Worm (Caenorhabditis elegans) whole organism, L2 larva: ENCODE results near the gene F01G10.9.

Experiments
- C34F6.9 ChIP-seq: fragments of 150-350 bp; optimal IDR thresholded peaks from 2 replicates; lab custom pipeline; 2014; ENCODE audit warnings: missing biosample characterization, missing genetic modification characterization
- R02D3.7 ChIP-seq: fragments of 150-350 bp; optimal IDR thresholded peaks from 2 replicates; lab custom pipeline; 2014; ENCODE audit warnings: missing biosample characterization, missing genetic modification characterization
- Y55F3AM.14 ChIP-seq: fragments of 200-800 bp; sonication (Bioruptor generic); optimal IDR thresholded peaks from 2 replicates; lab custom pipeline; 2018; ENCODE audit warnings: mild to moderate bottlenecking, missing genetic modification characterization, missing compliant biosample characterization
- ZK546.5 ChIP-seq: sonication (generic microtip); optimal IDR thresholded peaks from 2 replicates; lab custom pipeline; 2017; ENCODE audit warnings: missing biosample characterization, missing genetic modification characterization
- blmp-1 ChIP-seq: sonication (generic microtip); optimal IDR thresholded peaks from 2 replicates; lab custom pipeline; 2017; ENCODE audit warnings: missing genetic modification characterization, mild to moderate bottlenecking, missing compliant biosample characterization, antibody characterized with exemption, moderate library complexity; ENCODE audit not compliant: insufficient read depth
- ceh-16 ChIP-seq: fragments of 150-350 bp; optimal IDR thresholded peaks from 2 replicates; lab custom pipeline; 2014; ENCODE audit warnings: missing biosample characterization, missing genetic modification characterization
- crh-2 ChIP-seq: sonication (generic microtip); optimal IDR thresholded peaks from 2 replicates; lab custom pipeline; 2017; ENCODE audit warnings: missing biosample characterization, missing genetic modification characterization
- egl-27 ChIP-seq: sonication (generic microtip); optimal IDR thresholded peaks from 3 replicates; lab custom pipeline; 2017; ENCODE audit warnings: missing biosample characterization, missing genetic modification reagents, missing genetic modification characterization
- elt-3 ChIP-seq: sonication (generic microtip); optimal IDR thresholded peaks from 2 replicates; lab custom pipeline; 2017; ENCODE audit warnings: missing biosample characterization, missing genetic modification characterization
- fos-1 ChIP-seq: fragments of 150-350 bp; optimal IDR thresholded peaks from 2 replicates; lab custom pipeline; 2014; ENCODE audit warnings: missing biosample characterization, missing genetic modification characterization
- gmeb-1 ChIP-seq: fragments of 150-350 bp; optimal IDR thresholded peaks from 2 replicates; lab custom pipeline; 2014; ENCODE audit warnings: missing biosample characterization, missing genetic modification characterization
- lin-11 ChIP-seq: fragments of 150-350 bp; sonication (generic microtip); optimal IDR thresholded peaks from 2 replicates; lab custom pipeline; 2014; ENCODE audit warnings: missing biosample characterization, missing genetic modification characterization, inconsistent platforms, mixed read lengths
- lin-13 ChIP-seq: fragments of 150-350 bp; optimal IDR thresholded peaks from 2 replicates; lab custom pipeline; 2014; ENCODE audit warnings: missing biosample characterization, missing genetic modification reagents, missing genetic modification characterization
- lsy-2 ChIP-seq, 2 experiments: fragments of 150-350 bp in 1 of 2; sonication (generic microtip) in 1 of 2; optimal IDR thresholded peaks; 2 replicates each; lab custom pipeline; 2014 to 2017; ENCODE audit warnings: missing biosample characterization in 2 of 2, missing genetic modification characterization in 2 of 2
- mdl-1 ChIP-seq, 2 experiments: fragments of 150-350 bp in 1 of 2; sonication (generic microtip) in 1 of 2; optimal IDR thresholded peaks; 2 replicates each; lab custom pipeline; 2017; ENCODE audit warnings: missing biosample characterization in 2 of 2, missing genetic modification characterization in 2 of 2
- nhr-12 ChIP-seq: fragments of 150-350 bp; optimal IDR thresholded peaks from 2 replicates; lab custom pipeline; 2014; ENCODE audit warnings: missing biosample characterization, missing genetic modification characterization
- nhr-129 ChIP-seq: fragments of 150-350 bp; optimal IDR thresholded peaks from 2 replicates; lab custom pipeline; 2014; ENCODE audit warnings: missing biosample characterization, missing genetic modification characterization
- nhr-21 ChIP-seq: fragments of 150-350 bp; optimal IDR thresholded peaks from 2 replicates; lab custom pipeline; 2014; ENCODE audit warnings: missing biosample characterization, missing genetic modification characterization
- nhr-23 ChIP-seq: fragments of 150-350 bp; optimal IDR thresholded peaks from 2 replicates; lab custom pipeline; 2014; ENCODE audit warnings: missing biosample characterization, missing genetic modification reagents, missing genetic modification characterization
- nhr-25 ChIP-seq: fragments of 150-350 bp; sonication (generic microtip); optimal IDR thresholded peaks from 3 replicates; lab custom pipeline; 2014; ENCODE audit warnings: missing biosample characterization, missing genetic modification characterization
- nhr-6 ChIP-seq: fragments of 150-350 bp; optimal IDR thresholded peaks from 2 replicates; lab custom pipeline; 2014; ENCODE audit warnings: missing biosample characterization, missing genetic modification characterization
- nhr-77 ChIP-seq: fragments of 150-350 bp; optimal IDR thresholded peaks from 2 replicates; lab custom pipeline; 2014; ENCODE audit warnings: missing biosample characterization, missing genetic modification characterization
- sma-3 ChIP-seq: sonication (generic microtip); optimal IDR thresholded peaks from 2 replicates; lab custom pipeline; 2016; ENCODE audit warnings: missing genetic modification reagents, missing genetic modification characterization, missing compliant biosample characterization
- sma-9 ChIP-seq, 2 experiments: fragments of 150-350 bp in 1 of 2; sonication (generic microtip) in 1 of 2; optimal IDR thresholded peaks; 2 replicates each; lab custom pipeline; 2014 to 2016; ENCODE audit warnings: missing genetic modification characterization in 2 of 2, mild to moderate bottlenecking in 1 of 2, missing biosample characterization in 1 of 2, missing compliant biosample characterization in 1 of 2, missing genetic modification reagents in 1 of 2, moderate library complexity in 1 of 2
- snpc-4 ChIP-seq: fragments of 150-350 bp; optimal IDR thresholded peaks from 2 replicates; lab custom pipeline; 2014; ENCODE audit warnings: missing biosample characterization, missing genetic modification characterization
- unc-39 ChIP-seq: fragments of 150-350 bp; optimal IDR thresholded peaks from 2 replicates; lab custom pipeline; 2014; ENCODE audit warnings: missing biosample characterization, missing genetic modification characterization
- unc-55 ChIP-seq: fragments of 150-350 bp; sonication (generic microtip); optimal IDR thresholded peaks from 3 replicates; lab custom pipeline; 2014; ENCODE audit warnings: missing biosample characterization, missing genetic modification reagents, missing genetic modification characterization
- unc-62 ChIP-seq: fragments of 150-350 bp; optimal IDR thresholded peaks from 2 replicates; lab custom pipeline; 2014; ENCODE audit warnings: missing biosample characterization, missing genetic modification reagents, missing genetic modification characterization
- zag-1 ChIP-seq: fragments of 150-350 bp; optimal IDR thresholded peaks from 2 replicates; lab custom pipeline; 2014; ENCODE audit warnings: missing biosample characterization, missing genetic modification characterization
- ztf-1 ChIP-seq: fragments of 200-800 bp; sonication (Bioruptor generic); conservative IDR thresholded peaks from 2 replicates; pipeline ENCODE4 v1.3.6; 2022; ENCODE audit warnings: missing genetic modification characterization, missing compliant biosample characterization
- ztf-4 ChIP-seq: fragments of 150-350 bp; optimal IDR thresholded peaks from 2 replicates; lab custom pipeline; 2014; ENCODE audit warnings: missing biosample characterization, missing genetic modification characterization

Gene F01G10.9

DNA sequence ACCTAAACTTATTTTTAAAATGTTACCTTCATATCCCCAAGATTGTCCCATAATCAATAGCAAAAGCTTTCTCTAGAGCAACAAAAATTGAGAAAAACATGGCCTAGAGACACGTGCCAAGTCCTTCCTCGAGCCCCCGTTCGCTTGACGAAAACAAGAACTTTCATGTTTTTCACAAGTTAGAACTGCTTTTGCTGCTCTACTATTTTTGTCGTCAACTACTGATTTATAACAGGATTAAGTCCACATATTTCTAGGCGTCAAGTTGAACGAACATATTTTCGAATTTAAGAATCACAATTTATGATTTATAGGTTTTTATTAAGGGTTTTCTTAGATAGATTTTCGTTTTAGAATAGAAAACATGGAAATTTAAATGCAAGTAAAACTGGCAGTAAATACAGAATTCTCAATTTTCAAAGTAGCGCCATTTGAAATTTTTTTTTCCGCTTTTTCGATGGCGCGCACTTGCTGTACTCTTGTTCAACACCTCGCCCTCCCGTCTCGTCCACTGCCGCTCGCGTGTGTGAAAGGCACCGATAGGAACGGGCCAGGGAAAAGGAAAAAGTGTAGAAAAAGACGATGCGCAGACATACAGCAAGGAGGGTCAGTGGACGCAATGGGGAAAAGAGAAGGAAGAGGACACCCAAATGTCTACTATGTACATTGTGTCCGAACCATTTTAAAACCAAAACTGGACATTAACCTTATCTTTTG lies 24.9 kb upstream of the F01G10.9 start, which contains the start of gene rad-51:
TSS of gene rad-51 (minus strand) at position 51 of the 717 bp plus-strand sequence.
- no peak for TF ChIP-seq unc-39
- peak; percentile 9 for TF ChIP-seq sma-9 (GFP tag; optimal IDR thresholded peaks at IDR 0.05; lab: Kevin White, UChicago)
- TF ChIP-seq sma-9 (tag; optimal IDR thresholded peaks at IDR 0.05; lab: Kevin White, UChicago): no peak
- peak; percentile 17 for TF ChIP-seq nhr-21
- peak; percentile 53 for TF ChIP-seq lin-13
- TF ChIP-seq nhr-25 (tag; lab: Kevin White, UChicago): peak; percentile 29
- TF ChIP-seq C34F6.9 (tag; lab: Kevin White, UChicago): peak; percentile 75
- no peak for TF ChIP-seq ztf-1
- peak; percentile 46 for TF ChIP-seq lin-11 (tag; lab: Kevin White, UChicago)
- no peak for TF ChIP-seq nhr-6 (tag; lab: Kevin White, UChicago)
- TF ChIP-seq crh-2 (tag; lab: Kevin White, UChicago): peak; percentile 92
- TF ChIP-seq unc-55: peak; percentile 52
- TF ChIP-seq gmeb-1: peak; percentile 74
- no peak for TF ChIP-seq sma-3 (GFP tag; lab: Kevin White, UChicago)
- peak; percentile 41 for TF ChIP-seq zag-1
- no peak for TF ChIP-seq nhr-77 (tag; lab: Kevin White, UChicago)
- peak in 1 of 2 experiments; percentile 59 for TF ChIP-seq lsy-2 (tag; optimal IDR thresholded peaks at IDR 0.05; lab: Kevin White, UChicago)
- peak in 1 of 2 experiments; percentile 43 for TF ChIP-seq mdl-1 (tag; optimal IDR thresholded peaks at IDR 0.05; lab: Kevin White, UChicago)
- peak; percentile 80 for TF ChIP-seq nhr-129 (tag; lab: Kevin White, UChicago)
- peak; percentile 65 for TF ChIP-seq fos-1 (tag; lab: Kevin White, UChicago)

- TF ChIP-seq nhr-12: no peak
- TF ChIP-seq nhr-6 (tag; lab: Kevin White, UChicago): no peak
- TF ChIP-seq elt-3: no peak
- TF ChIP-seq fos-1 (tag; lab: Kevin White, UChicago): peak; percentile 47
- no peak for TF ChIP-seq nhr-77 (tag; lab: Kevin White, UChicago)
- TF ChIP-seq zag-1: no peak
- TF ChIP-seq mdl-1 (tag; optimal IDR thresholded peaks at IDR 0.05; lab: Kevin White, UChicago): no peak
Observed at ce11 chrIV:10281482-10281881, 22.0 kb upstream of the F01G10.9 start, which contains the start of gene thk-1. thk-1 (minus strand) TSS chrIV:10281582.

- no peak for TF ChIP-seq nhr-129 (tag; lab: Kevin White, UChicago)
- no peak for TF ChIP-seq Y55F3AM.14 (GFP tag; lab: Kevin White, UChicago)
- TF ChIP-seq ztf-4: no peak
- TF ChIP-seq mdl-1 (tag; optimal IDR thresholded peaks at IDR 0.05; lab: Kevin White, UChicago): no peak
Observed at ce11 chrIV:10277716-10278115, 18.3 kb upstream of the F01G10.9 start, which contains the start of gene Y43C5A.4. Y43C5A.4 (plus strand) TSS chrIV:10278016.

DNA sequence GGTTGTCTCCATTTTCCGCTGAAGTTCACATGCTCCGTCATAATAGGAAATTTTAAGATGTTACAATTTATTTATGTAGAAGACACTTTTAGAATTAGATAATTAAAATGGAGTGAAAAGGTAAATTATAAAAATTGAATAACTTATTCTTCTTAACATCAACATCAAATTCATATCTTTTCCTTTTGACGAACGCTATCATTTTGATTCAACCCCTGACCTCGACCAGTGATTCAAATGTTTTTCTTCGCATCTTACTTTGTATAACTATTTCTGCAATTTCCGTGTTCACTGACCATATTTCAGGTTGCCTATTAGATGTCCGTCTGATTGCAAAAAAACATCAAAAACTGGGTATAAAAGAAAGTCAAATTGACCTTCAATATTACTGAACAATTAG lies 17.5 kb upstream of the F01G10.9 start, which contains the start of gene Y43C5A.7:
TSS of gene Y43C5A.7 (plus strand) at position 301 of the 400 bp plus-strand sequence.
- TF ChIP-seq nhr-129 (tag; lab: Kevin White, UChicago) (no peak), elt-3 (no peak), nhr-21 (no peak), Y55F3AM.14 (GFP tag; lab: Kevin White, UChicago) (no peak), ZK546.5 (tag; lab: Kevin White, UChicago) (no peak), fos-1 (tag; lab: Kevin White, UChicago) (no peak), R02D3.7 (tag; lab: Kevin White, UChicago) (no peak), nhr-23 (tag; lab: Kevin White, UChicago) (no peak), lin-13 (no peak), snpc-4 (no peak), C34F6.9 (tag; lab: Kevin White, UChicago) (no peak), nhr-12 (no peak)

DNA sequence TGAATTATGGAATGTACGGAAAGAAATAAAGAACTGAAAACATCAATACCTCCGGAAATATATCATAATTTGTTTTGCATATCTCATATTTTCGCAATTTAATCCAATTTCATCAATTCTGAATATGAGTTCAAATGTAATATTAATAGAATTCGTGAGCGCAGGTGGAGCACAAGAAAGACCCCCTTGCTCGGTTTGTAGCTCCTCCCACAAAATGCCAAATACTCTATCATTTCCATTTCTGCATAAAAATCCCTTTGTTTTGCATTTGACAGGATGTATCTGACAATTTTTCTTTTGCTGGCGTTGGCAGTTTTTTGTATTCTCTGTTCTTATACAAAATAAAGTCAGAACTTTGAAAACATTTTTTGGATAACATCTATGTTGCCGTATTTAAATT lies 15.6 kb upstream of the F01G10.9 start:
- TF ChIP-seq unc-39: no peak
- no peak for TF ChIP-seq blmp-1 (tag; lab: Kevin White, UChicago)
- no peak for TF ChIP-seq ztf-1
- TF ChIP-seq unc-62: no peak
- TF ChIP-seq ztf-4: no peak
- no peak for TF ChIP-seq nhr-12
- TF ChIP-seq nhr-23 (tag; lab: Kevin White, UChicago): no peak
- no peak for TF ChIP-seq egl-27 (tag; lab: Kevin White, UChicago)
- no peak for TF ChIP-seq ceh-16
